Worm (Caenorhabditis elegans) whole organism, L1 larva: ENCODE measurements around the gene C03B1.7.
A peak's percentile ranks its signal among the peaks of the same experiment; 100 is the strongest.

ENCODE experiments used
- elt-3 ChIP-seq, 6 experiments: fragments of 150-350 bp in 1 of 6; sonication (generic microtip); optimal IDR thresholded peaks; 2 replicates each; lab custom pipeline; 2017 to 2018; ENCODE audit warnings: missing biosample characterization in 6 of 6, missing genetic modification characterization in 6 of 6, inconsistent platforms in 1 of 6
- nhr-11 ChIP-seq: fragments of 150-350 bp; optimal IDR thresholded peaks from 2 replicates; lab custom pipeline; 2014; ENCODE audit warnings: missing biosample characterization, missing genetic modification characterization
- nhr-20 ChIP-seq: sonication (generic microtip); optimal IDR thresholded peaks from 2 replicates; lab custom pipeline; 2016; ENCODE audit warnings: mild to moderate bottlenecking, missing genetic modification characterization, missing compliant biosample characterization
- nhr-47 ChIP-seq: sonication (generic microtip); optimal IDR thresholded peaks from 2 replicates; lab custom pipeline; 2016; ENCODE audit warnings: mild to moderate bottlenecking, missing genetic modification characterization, moderate library complexity, missing compliant biosample characterization
- nhr-76 ChIP-seq: sonication (generic microtip); optimal IDR thresholded peaks from 2 replicates; lab custom pipeline; 2017; ENCODE audit warnings: missing biosample characterization, missing genetic modification characterization
- pax-3 ChIP-seq: fragments of 200-800 bp; sonication (Bioruptor generic); optimal IDR thresholded peaks from 2 replicates; lab custom pipeline; 2018; ENCODE audit warnings: mild to moderate bottlenecking, missing genetic modification characterization, moderate library complexity, missing compliant biosample characterization
- pqm-1 ChIP-seq: sonication (generic microtip); optimal IDR thresholded peaks from 3 replicates; lab custom pipeline; 2017; ENCODE audit warnings: missing biosample characterization, missing genetic modification characterization
- sox-4 ChIP-seq: sonication (generic microtip); optimal IDR thresholded peaks from 2 replicates; lab custom pipeline; 2016; ENCODE audit warnings: missing genetic modification characterization, missing compliant biosample characterization
- unc-86 ChIP-seq: sonication (generic microtip); optimal IDR thresholded peaks from 2 replicates; lab custom pipeline; 2016; ENCODE audit warnings: missing genetic modification characterization, missing compliant biosample characterization

ce11 chrX:6378363-6378762, 36.8 kb downstream of the C03B1.7 start:
- peak; percentile 80 for TF ChIP-seq nhr-20 (tag; lab: Kevin White, UChicago)
- TF ChIP-seq nhr-11, result no peak
- TF ChIP-seq nhr-76 (tag; lab: Kevin White, UChicago), result no peak
- peak; percentile 47 for TF ChIP-seq unc-86
- TF ChIP-seq pqm-1 (tag; lab: Kevin White, UChicago), result no peak
- TF ChIP-seq elt-3 (tag; optimal IDR thresholded peaks at IDR 0.05; lab: Kevin White, UChicago), result no peak
- TF ChIP-seq nhr-47 (tag; lab: Kevin White, UChicago), result peak; percentile 68
- no peak for TF ChIP-seq pax-3 (tag; lab: Kevin White, UChicago)
- TF ChIP-seq sox-4, result no peak
